Fruit fly (Drosophila melanogaster) whole organism, pupa: ENCODE data around the gene per.

Experiments
- CG10348 ChIP-seq: fragments of 200-800 bp; sonication (Bioruptor generic); IDR thresholded peaks from 2 replicates; pipeline ENCODE4 v1.3.6; 2022; ENCODE audit warnings: missing biosample characterization, missing genetic modification characterization
- CG12605 ChIP-seq: fragments of 200-800 bp; sonication (Bioruptor generic); IDR thresholded peaks from 2 replicates; pipeline ENCODE4 v1.3.6; 2022; ENCODE audit warnings: missing biosample characterization, missing genetic modification characterization
- CG34367 ChIP-seq: fragments of 200-800 bp; sonication (Bioruptor generic); optimal IDR thresholded peaks from 2 replicates; lab custom pipeline; 2018; ENCODE audit warnings: missing biosample characterization, mild to moderate bottlenecking, missing genetic modification characterization
- EcR ChIP-seq: fragments of 200-800 bp; sonication (Bioruptor generic); optimal IDR thresholded peaks from 3 replicates; lab custom pipeline; 2019; ENCODE audit warnings: missing biosample characterization, missing genetic modification characterization, mild to moderate bottlenecking, moderate library complexity, missing genetic modification reagents
- Snoo ChIP-seq: fragments of 200-800 bp; sonication (Bioruptor generic); optimal IDR thresholded peaks from 3 replicates; lab custom pipeline; 2017; ENCODE audit warnings: missing biosample characterization, mild to moderate bottlenecking, missing genetic modification characterization, inconsistent platforms

dm6 chrX:2663416-2663815, 22.0 kb upstream of the per start:
- no peak for TF ChIP-seq CG34367 (tag; lab: Kevin White, UChicago)
- no peak for TF ChIP-seq Snoo
- no peak for TF ChIP-seq CG12605 (GFP tag; lab: Robert Waterston, UW)
- TF ChIP-seq CG10348 (GFP tag; lab: Robert Waterston, UW) = no peak
- no peak for TF ChIP-seq EcR (GFP tag; lab: Kevin White, UChicago)
